Fruit fly (Drosophila melanogaster) whole organism, embryonic: ENCODE measurements around the gene Cont.

ENCODE experiments used
- ATbp ChIP-seq: fragments of 200-800 bp; sonication (Bioruptor generic); optimal IDR thresholded peaks from 2 replicates; lab custom pipeline; 2017; ENCODE audit warnings: missing biosample characterization, mild to moderate bottlenecking, missing genetic modification characterization, missing genetic modification reagents
- Atf3 ChIP-seq: fragments of 200-800 bp; sonication (Bioruptor generic); optimal IDR thresholded peaks from 3 replicates; lab custom pipeline; 2016; ENCODE audit warnings: missing biosample characterization, missing genetic modification characterization
- Atf6 ChIP-seq: fragments of 200-800 bp; sonication (Bioruptor generic); IDR thresholded peaks from 2 replicates; pipeline ENCODE4 v1.3.6; 2022; ENCODE audit warnings: missing biosample characterization, missing genetic modification characterization
- CG1024 ChIP-seq: fragments of 200-800 bp; sonication (Bioruptor generic); IDR thresholded peaks from 2 replicates; pipeline ENCODE4 v1.3.6; 2022; ENCODE audit warnings: missing biosample characterization, missing genetic modification characterization
- CG10267 ChIP-seq: fragments of 200-800 bp; sonication (Bioruptor generic); optimal IDR thresholded peaks from 2 replicates; lab custom pipeline; 2018; ENCODE audit warnings: missing biosample characterization, mild to moderate bottlenecking, missing genetic modification characterization, moderate library complexity
- CG10979 ChIP-seq: fragments of 200-800 bp; sonication (Bioruptor generic); optimal IDR thresholded peaks from 2 replicates; lab custom pipeline; 2018; ENCODE audit warnings: missing biosample characterization, mild to moderate bottlenecking, missing genetic modification characterization, moderate library complexity
- CG11247 ChIP-seq: fragments of 200-800 bp; sonication (Bioruptor generic); IDR thresholded peaks from 2 replicates; pipeline ENCODE4 v1.3.6; 2022; ENCODE audit warnings: missing biosample characterization, missing genetic modification characterization
- CG11560 ChIP-seq: fragments of 200-800 bp; sonication (Bioruptor generic); IDR thresholded peaks from 3 replicates; pipeline ENCODE4 v1.3.6; 2022; ENCODE audit warnings: missing biosample characterization, missing genetic modification characterization
- CG12236 ChIP-seq: fragments of 200-800 bp; sonication (Bioruptor generic); optimal IDR thresholded peaks from 2 replicates; lab custom pipeline; 2016; ENCODE audit warnings: missing biosample characterization, missing genetic modification characterization
- CG1233 ChIP-seq: fragments of 200-800 bp; sonication (Bioruptor generic); optimal IDR thresholded peaks from 4 replicates; lab custom pipeline; 2018; ENCODE audit warnings: missing biosample characterization, mild to moderate bottlenecking, missing genetic modification characterization
- CG12769 ChIP-seq: fragments of 200-800 bp; sonication (Bioruptor generic); optimal IDR thresholded peaks from 2 replicates; lab custom pipeline; 2019; ENCODE audit warnings: missing biosample characterization, mild to moderate bottlenecking, missing genetic modification characterization, moderate library complexity
- CG14441 ChIP-seq: fragments of 200-800 bp; sonication (Bioruptor generic); IDR thresholded peaks from 2 replicates; pipeline ENCODE4 v1.3.6; 2022; ENCODE audit warnings: missing biosample characterization, missing genetic modification characterization
- CG15479 ChIP-seq: fragments of 200-800 bp; sonication (Bioruptor generic); optimal IDR thresholded peaks from 3 replicates; lab custom pipeline; 2019; ENCODE audit warnings: missing biosample characterization, mild to moderate bottlenecking, missing genetic modification characterization, moderate library complexity
- CG18262 ChIP-seq: fragments of 200-800 bp; optimal IDR thresholded peaks from 3 replicates; lab custom pipeline; 2019; ENCODE audit warnings: missing biosample characterization, mild to moderate bottlenecking, missing genetic modification characterization, moderate library complexity
- CG18619 ChIP-seq: fragments of 200-800 bp; sonication (Bioruptor generic); optimal IDR thresholded peaks from 3 replicates; lab custom pipeline; 2017; ENCODE audit warnings: missing biosample characterization, mild to moderate bottlenecking, missing genetic modification characterization
- CG2199 ChIP-seq: fragments of 200-800 bp; sonication (Bioruptor generic); IDR thresholded peaks from 3 replicates; pipeline ENCODE4 v1.3.6; 2022; ENCODE audit warnings: missing biosample characterization, missing genetic modification characterization
- CG33557 ChIP-seq: fragments of 200-800 bp; sonication (Bioruptor generic); optimal IDR thresholded peaks from 2 replicates; lab custom pipeline; 2019; ENCODE audit warnings: missing biosample characterization, mild to moderate bottlenecking, missing genetic modification characterization, moderate library complexity
- CG34422 ChIP-seq: fragments of 200-800 bp; sonication (Bioruptor generic); IDR thresholded peaks from 3 replicates; pipeline ENCODE4 v1.3.6; 2022; ENCODE audit warnings: missing biosample characterization, missing genetic modification characterization
- CG5180 ChIP-seq: fragments of 200-800 bp; sonication (Bioruptor generic); optimal IDR thresholded peaks from 3 replicates; lab custom pipeline; 2017; ENCODE audit warnings: missing biosample characterization, missing genetic modification characterization, mild to moderate bottlenecking, moderate library complexity, missing genetic modification reagents
- CG7372 ChIP-seq: fragments of 200-800 bp; sonication (Bioruptor generic); IDR thresholded peaks from 2 replicates; pipeline ENCODE4 v1.3.6; 2022; ENCODE audit warnings: missing biosample characterization, missing genetic modification characterization
- CG7987 ChIP-seq: fragments of 200-800 bp; sonication (Bioruptor generic); optimal IDR thresholded peaks from 2 replicates; lab custom pipeline; 2018; ENCODE audit warnings: missing biosample characterization, mild to moderate bottlenecking, missing genetic modification characterization, moderate library complexity
- CG9797 ChIP-seq: fragments of 200-800 bp; sonication (Bioruptor generic); optimal IDR thresholded peaks from 3 replicates; lab custom pipeline; 2018; ENCODE audit warnings: missing biosample characterization, mild to moderate bottlenecking, missing genetic modification characterization
- CkIIα-i1 ChIP-seq: fragments of 200-800 bp; sonication (Bioruptor generic); IDR thresholded peaks from 2 replicates; pipeline ENCODE4 v1.3.6; 2022; ENCODE audit warnings: missing biosample characterization, missing genetic modification characterization
- D ChIP-seq, 2 experiments: fragments of 200-800 bp in 1 of 2; fragments of >200 bp in 1 of 2; sonication (Bioruptor generic) in 1 of 2; optimal IDR thresholded peaks; 2 replicates in 1 of 2; 3 replicates in 1 of 2; lab custom pipeline; 2017; ENCODE audit warnings: mild to moderate bottlenecking in 1 of 2, missing biosample characterization in 1 of 2, missing genetic modification characterization in 1 of 2, missing genetic modification reagents in 1 of 2
- D19A ChIP-seq: fragments of 200-800 bp; optimal IDR thresholded peaks from 3 replicates; lab custom pipeline; 2019; ENCODE audit warnings: missing biosample characterization, mild to moderate bottlenecking, missing genetic modification characterization, moderate library complexity
- Dip2 ChIP-seq: fragments of 200-800 bp; sonication (Bioruptor generic); IDR thresholded peaks from 2 replicates; pipeline ENCODE4 v1.3.6; 2022; ENCODE audit warnings: missing biosample characterization, missing genetic modification characterization
- Elba2 ChIP-seq: fragments of 200-800 bp; sonication (Bioruptor generic); optimal IDR thresholded peaks from 3 replicates; lab custom pipeline; 2016; ENCODE audit warnings: missing biosample characterization, missing genetic modification characterization
- Hey ChIP-seq: fragments of 200-800 bp; sonication (Bioruptor generic); optimal IDR thresholded peaks from 3 replicates; lab custom pipeline; 2018; ENCODE audit warnings: missing biosample characterization, mild to moderate bottlenecking, missing genetic modification characterization
- HmgZ ChIP-seq: fragments of 200-800 bp; sonication (Bioruptor generic); optimal IDR thresholded peaks from 2 replicates; lab custom pipeline; 2018; ENCODE audit warnings: missing biosample characterization, mild to moderate bottlenecking, missing genetic modification characterization
- Lhr ChIP-seq: fragments of 200-800 bp; sonication (Bioruptor generic); optimal IDR thresholded peaks from 3 replicates; lab custom pipeline; 2017; ENCODE audit warnings: mild to moderate bottlenecking, missing biosample characterization, missing genetic modification reagents, missing genetic modification characterization
- Lpt ChIP-seq: fragments of >200 bp; optimal IDR thresholded peaks from 2 replicates; lab custom pipeline; 2018; ENCODE audit warnings: missing biosample characterization, missing genetic modification characterization
- Max ChIP-seq: fragments of 200-800 bp; sonication (Bioruptor generic); optimal IDR thresholded peaks from 2 replicates; lab custom pipeline; 2016; ENCODE audit warnings: missing biosample characterization, mild to moderate bottlenecking, missing genetic modification characterization
- NC2β ChIP-seq: fragments of 200-800 bp; sonication (Bioruptor generic); optimal IDR thresholded peaks from 2 replicates; lab custom pipeline; 2016; ENCODE audit warnings: missing biosample characterization, missing genetic modification characterization
- Rx ChIP-seq: fragments of 200-800 bp; sonication (Bioruptor generic); IDR thresholded peaks from 2 replicates; pipeline ENCODE4 v1.3.6; 2022; ENCODE audit warnings: missing biosample characterization, missing genetic modification characterization
- bbx ChIP-seq: fragments of 200-800 bp; sonication (Bioruptor generic); IDR thresholded peaks from 2 replicates; pipeline ENCODE4 v1.3.6; 2022; ENCODE audit warnings: missing biosample characterization, missing genetic modification characterization; ENCODE audit not compliant: partially characterized antibody
- esg ChIP-seq: fragments of 200-800 bp; sonication (Bioruptor generic); conservative IDR thresholded peaks from 2 replicates; pipeline ENCODE4 v1.3.6; 2022; ENCODE audit warnings: missing biosample characterization, missing genetic modification characterization
- ftz-f1 ChIP-seq: fragments of 200-800 bp; sonication (Bioruptor generic); optimal IDR thresholded peaks from 2 replicates; lab custom pipeline; 2016; ENCODE audit warnings: missing biosample characterization, missing genetic modification characterization
- gcm ChIP-seq: fragments of 200-800 bp; sonication (Bioruptor generic); optimal IDR thresholded peaks from 2 replicates; lab custom pipeline; 2019; ENCODE audit warnings: missing biosample characterization, mild to moderate bottlenecking, missing genetic modification characterization, moderate library complexity
- gt ChIP-seq: fragments of 200-800 bp; sonication (Bioruptor generic); IDR thresholded peaks from 2 replicates; pipeline ENCODE4 v1.3.6; 2022; ENCODE audit warnings: missing biosample characterization, missing genetic modification characterization
- jumu ChIP-seq: fragments of 200-800 bp; sonication (Bioruptor generic); optimal IDR thresholded peaks from 3 replicates; lab custom pipeline; 2016; ENCODE audit warnings: missing biosample characterization, missing genetic modification characterization
- kah ChIP-seq: fragments of 200-800 bp; sonication (Bioruptor generic); optimal IDR thresholded peaks from 2 replicates; lab custom pipeline; 2018; ENCODE audit warnings: missing biosample characterization, mild to moderate bottlenecking, missing genetic modification characterization
- lilli ChIP-seq: fragments of 200-800 bp; sonication (Bioruptor generic); optimal IDR thresholded peaks from 3 replicates; lab custom pipeline; 2016; ENCODE audit warnings: missing biosample characterization, missing genetic modification characterization
- nau ChIP-seq: fragments of 200-800 bp; sonication (Bioruptor generic); optimal IDR thresholded peaks from 3 replicates; lab custom pipeline; 2017; ENCODE audit warnings: missing biosample characterization, mild to moderate bottlenecking, missing genetic modification characterization, missing genetic modification reagents
- org-1 ChIP-seq: fragments of 200-800 bp; sonication (Bioruptor generic); optimal IDR thresholded peaks from 2 replicates; lab custom pipeline; 2017; ENCODE audit warnings: missing biosample characterization, missing genetic modification characterization
- tna ChIP-seq: fragments of 200-800 bp; sonication (Bioruptor generic); IDR thresholded peaks from 2 replicates; pipeline ENCODE4 v1.3.6; 2022; ENCODE audit warnings: missing biosample characterization, missing genetic modification characterization; ENCODE audit not compliant: partially characterized antibody
- toy ChIP-seq: fragments of 200-800 bp; sonication (Bioruptor generic); IDR thresholded peaks from 2 replicates; pipeline ENCODE4 v1.3.6; 2022; ENCODE audit warnings: missing biosample characterization, missing genetic modification characterization
- trem ChIP-seq: fragments of 200-800 bp; optimal IDR thresholded peaks from 3 replicates; lab custom pipeline; 2019; ENCODE audit warnings: missing biosample characterization, mild to moderate bottlenecking, missing genetic modification characterization, moderate library complexity
- ttk ChIP-seq: fragments of 200-800 bp; sonication (Bioruptor generic); IDR thresholded peaks from 2 replicates; pipeline ENCODE4 v2.1.2; 2022; ENCODE audit warnings: missing biosample characterization, missing genetic modification characterization
- z ChIP-seq: fragments of 200-800 bp; sonication (Bioruptor generic); IDR thresholded peaks from 3 replicates; pipeline ENCODE4 v1.3.6; 2022; ENCODE audit warnings: missing biosample characterization, missing genetic modification characterization

The Cont gene

dm6 chr3R:4428585-4429464 lies 47.7 kb downstream of the Cont start, which contains the start of gene srl (continued):
- TF ChIP-seq HmgZ (tag; lab: Kevin White, UChicago) = peak; percentile 51
- TF ChIP-seq Rx (GFP tag; lab: Robert Waterston, UW) = no peak
- TF ChIP-seq CG12236 (GFP tag; lab: Kevin White, UChicago) = no peak
- no peak for TF ChIP-seq CG33557 (GFP tag; lab: Kevin White, UChicago)
- TF ChIP-seq nau (GFP tag; lab: Kevin White, UChicago) = no peak
- TF ChIP-seq Dip2 (GFP tag; lab: Robert Waterston, UW) = no peak
- TF ChIP-seq z (GFP tag; lab: Robert Waterston, UW) = no peak
- no peak for TF ChIP-seq Lpt (GFP tag; lab: Kevin White, UChicago)
- peak; percentile 86 for TF ChIP-seq ftz-f1
- TF ChIP-seq CG1024 = no peak
- 0 out of 2 replicates have a peak, but pooled peaks have one; percentile 41 for TF ChIP-seq bbx (GFP tag; lab: Robert Waterston, UW)
- no peak for TF ChIP-seq CG11247
- TF ChIP-seq CkIIα-i1 (GFP tag; lab: Robert Waterston, UW) = no peak
- peak; percentile 21 for TF ChIP-seq D19A (tag; lab: Kevin White, UChicago)
- TF ChIP-seq esg (GFP tag; lab: Robert Waterston, UW) = no peak
- peak; percentile 86 for TF ChIP-seq CG7987 (GFP tag; lab: Kevin White, UChicago)
- peak; percentile 29 for TF ChIP-seq NC2β (GFP tag; lab: Kevin White, UChicago)
- no peak for TF ChIP-seq gt
- peak; percentile 56 for TF ChIP-seq Lhr (GFP tag; lab: Kevin White, UChicago)
- TF ChIP-seq D (optimal IDR thresholded peaks at IDR 0.05; lab: Kevin White, UChicago) = peak; percentile 29
- TF ChIP-seq D (GFP tag; optimal IDR thresholded peaks at IDR 0.05; lab: Kevin White, UChicago) = no peak
- no peak for TF ChIP-seq ttk (GFP tag; lab: Robert Waterston, UW)
- TF ChIP-seq CG10267 (tag; lab: Kevin White, UChicago) = peak; percentile 22
- no peak for TF ChIP-seq CG1233 (GFP tag; lab: Kevin White, UChicago)
- no peak for TF ChIP-seq CG11560
- no peak for TF ChIP-seq CG7372 (GFP tag; lab: Robert Waterston, UW)
- peak; percentile 21; the same call in 1 of the 2 replicates for TF ChIP-seq tna
- peak; percentile 15 for TF ChIP-seq jumu
- no peak for TF ChIP-seq Atf3 (GFP tag; lab: Kevin White, UChicago)
- peak; percentile 44 for TF ChIP-seq CG12769 (tag; lab: Kevin White, UChicago)
- TF ChIP-seq CG18619 (GFP tag; lab: Kevin White, UChicago) = no peak
- peak; percentile 12 for TF ChIP-seq CG5180 (GFP tag; lab: Kevin White, UChicago)
- no peak for TF ChIP-seq toy (GFP tag; lab: Robert Waterston, UW)
- TF ChIP-seq gcm (GFP tag; lab: Kevin White, UChicago) = peak; percentile 14
- no peak for TF ChIP-seq CG15479
- TF ChIP-seq ATbp (GFP tag; lab: Kevin White, UChicago) = no peak
- TF ChIP-seq Hey (tag; lab: Kevin White, UChicago) = no peak
- peak; percentile 85; the same call in 2 of the 3 replicates for TF ChIP-seq CG2199
- TF ChIP-seq CG14441 (GFP tag; lab: Robert Waterston, UW) = no peak
- peak; percentile 20; the same call in 1 of the 2 replicates for TF ChIP-seq Atf6 (GFP tag; lab: Robert Waterston, UW)
- TF ChIP-seq CG10979 (tag; lab: Kevin White, UChicago) = peak; percentile 8
- peak; percentile 94 for TF ChIP-seq CG34422 (GFP tag; lab: Robert Waterston, UW)
- peak; percentile 85 for TF ChIP-seq Max (GFP tag; lab: Kevin White, UChicago)
- peak; percentile 17 for TF ChIP-seq kah (GFP tag; lab: Kevin White, UChicago)
- TF ChIP-seq CG18262 = no peak
- TF ChIP-seq org-1 (GFP tag; lab: Kevin White, UChicago) = no peak
- peak; percentile 96 for TF ChIP-seq CG9797 (GFP tag; lab: Kevin White, UChicago)
- peak; percentile 66 for TF ChIP-seq trem (tag; lab: Kevin White, UChicago)
- peak; percentile 3 for TF ChIP-seq lilli
- TF ChIP-seq Elba2 = peak; percentile 41
